Worm (Caenorhabditis elegans): ENCODE data around the gene Y17G7B.17.
A peak's percentile ranks its signal among the peaks of the same experiment; 100 is the strongest.

Y17G7B.17 gene

DNA sequence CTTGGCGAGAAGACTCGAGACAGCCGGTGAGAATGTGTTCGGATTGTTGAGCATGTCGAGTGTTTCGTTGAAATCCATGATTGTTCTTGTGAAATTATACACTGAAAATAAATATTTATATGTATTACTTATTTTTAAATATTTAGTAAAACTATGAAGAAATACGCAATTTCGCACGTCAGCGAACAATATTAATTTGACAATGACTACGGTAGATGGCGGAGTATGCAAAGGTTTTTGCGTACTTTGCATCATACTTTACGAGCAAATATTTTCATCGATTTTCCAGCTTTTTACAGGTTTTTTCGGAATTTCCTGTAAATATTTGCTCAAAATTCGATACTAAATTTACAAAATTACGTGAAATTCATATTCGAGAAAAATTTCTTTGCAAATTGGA is 31.1 kb upstream of the Y17G7B.17 start, which contains the start of gene set-24:
Gene set-24, minus strand, starts transcription at position 101 of the 400 bp plus-strand sequence.
- TF ChIP-seq fkh-8 (tag; optimal IDR thresholded peaks at IDR 0.05), result no peak
- no peak for TF ChIP-seq nhr-28 (tag; optimal IDR thresholded peaks at IDR 0.05)
- no peak for TF ChIP-seq lir-3 (tag; optimal IDR thresholded peaks at IDR 0.05; ENCODE audit: poor library complexity)
- no peak for TF ChIP-seq nhr-77 (tag; optimal IDR thresholded peaks at IDR 0.05)
- no peak for TF ChIP-seq hlh-4 (tag; optimal IDR thresholded peaks at IDR 0.05)

- TF ChIP-seq jun-1 (tag; optimal IDR thresholded peaks at IDR 0.05) (no peak), hlh-17 (GFP tag; optimal IDR thresholded peaks at IDR 0.05; ENCODE audit: borderline replicate concordance) (no peak), nhr-12 (tag; optimal IDR thresholded peaks at IDR 0.05) (no peak), zag-1 (tag; optimal IDR thresholded peaks at IDR 0.05) (no peak), unc-98 (GFP tag; IDR thresholded peaks at IDR 0.05) (no peak), sox-4 (tag; optimal IDR thresholded peaks at IDR 0.05) (no peak), nhr-11 (tag; optimal IDR thresholded peaks at IDR 0.05) (no peak), ceh-82 (tag; optimal IDR thresholded peaks at IDR 0.05) (no peak)
These were observed 30.6 kb upstream of the Y17G7B.17 start for ce11 chrII:12130393-12130792.

- peak; percentile 20 for TF ChIP-seq nhr-19 (GFP tag; conservative IDR thresholded peaks at IDR 0.05)
- peak; percentile 19; the same call in 1 of the 2 replicates for TF ChIP-seq grh-1 (GFP tag; IDR thresholded peaks at IDR 0.05)
These were observed 22.9 kb upstream of the Y17G7B.17 start for ce11 chrII:12122694-12123093.

DNA sequence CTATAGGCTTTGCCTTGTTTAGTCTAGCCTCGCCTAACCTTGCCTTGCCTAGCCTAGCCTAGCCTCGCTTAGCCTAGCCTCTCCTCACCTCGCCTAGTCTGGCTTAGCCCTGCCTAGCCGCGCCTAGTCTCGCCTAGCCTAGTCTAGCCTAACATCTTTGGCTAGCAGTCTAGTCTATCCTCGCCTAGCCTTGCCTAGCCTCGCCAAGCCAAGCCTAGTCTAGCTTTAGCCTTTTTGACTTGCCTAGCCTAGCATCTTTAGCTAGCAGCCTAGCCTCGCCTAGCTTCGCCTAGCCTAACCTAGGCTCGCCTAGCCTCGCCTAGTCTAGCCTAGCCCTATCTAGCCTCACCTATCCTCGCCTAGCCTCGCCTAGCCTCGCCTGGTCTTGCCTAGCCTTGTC is 11.2 kb upstream of the Y17G7B.17 start:
- TF ChIP-seq jun-1 (tag; optimal IDR thresholded peaks at IDR 0.05), result no peak
- TF ChIP-seq snu-23 (GFP tag; optimal IDR thresholded peaks at IDR 0.05), result no peak
- no peak for TF ChIP-seq nhr-28 (tag; optimal IDR thresholded peaks at IDR 0.05)
- no peak for TF ChIP-seq efl-3 (GFP tag; optimal IDR thresholded peaks at IDR 0.05)
- TF ChIP-seq efl-1 (optimal IDR thresholded peaks at IDR 0.05), result no peak
- no peak for TF ChIP-seq efl-1 (GFP tag; optimal IDR thresholded peaks at IDR 0.05 in 1 of 2)
- TF ChIP-seq F16B12.6 (tag; optimal IDR thresholded peaks at IDR 0.05), result no peak
- no peak for TF ChIP-seq aly-2 (tag; optimal IDR thresholded peaks at IDR 0.05)
- TF ChIP-seq elt-3 (tag; optimal IDR thresholded peaks at IDR 0.05), result no peak
- no peak for TF ChIP-seq snpc-4 (tag; optimal IDR thresholded peaks at IDR 0.05)
- no peak for TF ChIP-seq lsy-2 (tag; optimal IDR thresholded peaks at IDR 0.05)
- no peak for TF ChIP-seq nhr-76 (tag; optimal IDR thresholded peaks at IDR 0.05)
- no peak for TF ChIP-seq lin-39 (tag; optimal IDR thresholded peaks at IDR 0.05)
- TF ChIP-seq zag-1 (tag; optimal IDR thresholded peaks at IDR 0.05), result no peak
- no peak for TF ChIP-seq tlp-1 (tag; optimal IDR thresholded peaks at IDR 0.05)
- no peak for TF ChIP-seq fkh-8 (tag; optimal IDR thresholded peaks at IDR 0.05)

ce11 chrII:12108843-12109242 is 9.1 kb upstream of the Y17G7B.17 start:
- TF ChIP-seq nhr-84 (tag; optimal IDR thresholded peaks at IDR 0.05) (no peak), snpc-4 (tag; optimal IDR thresholded peaks at IDR 0.05) (no peak), aha-1 (tag; optimal IDR thresholded peaks at IDR 0.05) (no peak), pag-3 (tag; optimal IDR thresholded peaks at IDR 0.05; ENCODE audit: borderline replicate concordance, insufficient read depth) (no peak), isw-1 (GFP tag; IDR thresholded peaks at IDR 0.05) (no peak)

DNA sequence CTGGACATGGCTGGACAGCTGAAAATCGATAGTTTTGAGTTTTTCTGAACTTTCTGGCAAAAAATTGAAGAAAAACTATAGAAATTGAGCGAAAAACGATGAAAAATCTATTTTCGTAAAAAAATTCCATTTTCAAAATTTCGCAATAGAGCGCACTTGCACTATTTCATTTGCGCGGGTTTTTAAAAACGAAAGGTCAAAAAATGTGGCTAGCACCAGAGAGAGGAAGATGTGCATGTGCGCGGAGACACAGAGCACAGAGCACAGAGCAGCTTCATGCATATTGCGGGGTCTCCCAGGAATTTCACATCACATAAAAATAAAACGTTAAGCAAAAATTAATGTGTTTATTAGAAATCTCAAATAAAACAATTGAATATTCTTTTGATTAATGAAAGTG is 8.1 kb upstream of the Y17G7B.17 start, which contains the start of gene Y17G7B.18:
Gene Y17G7B.18, minus strand, starts transcription at position 18 of the 400 bp plus-strand sequence.
- TF ChIP-seq nhr-85 (tag) (no peak), nhr-71 (tag; optimal IDR thresholded peaks at IDR 0.05) (peak; percentile 82), efl-3 (GFP tag; optimal IDR thresholded peaks at IDR 0.05) (no peak), rnt-1 (tag; optimal IDR thresholded peaks at IDR 0.05) (peak; percentile 79), pax-3 (tag; optimal IDR thresholded peaks at IDR 0.05) (peak; percentile 34), blmp-1 (tag; optimal IDR thresholded peaks at IDR 0.05) (peak; percentile 51), mef-2 (tag; optimal IDR thresholded peaks at IDR 0.05) (peak; percentile 62), aly-2 (tag; optimal IDR thresholded peaks at IDR 0.05) (peak; percentile 79), fos-1 (tag; optimal IDR thresholded peaks at IDR 0.05) (peak; percentile 53), lin-13 (GFP tag; optimal IDR thresholded peaks at IDR 0.05) (peak; percentile 54), nhr-47 (tag; optimal IDR thresholded peaks at IDR 0.05) (peak; percentile 84), dpl-1 (GFP tag; optimal IDR thresholded peaks at IDR 0.05) (peak; percentile 96 to 98 (median 97)), nhr-77 (tag; optimal IDR thresholded peaks at IDR 0.05) (peak; percentile 24), tbx-2 (tag; optimal IDR thresholded peaks at IDR 0.05) (peak; percentile 64), lsy-2 (tag; optimal IDR thresholded peaks at IDR 0.05) (peak; percentile 76 to 88), elt-2 (tag; optimal IDR thresholded peaks at IDR 0.05) (no peak), elt-3 (tag; optimal IDR thresholded peaks at IDR 0.05) (peak in 1 of 6 experiments; percentile 56), nhr-20 (tag; optimal IDR thresholded peaks at IDR 0.05) (peak; percentile 62), lin-15B (tag; optimal IDR thresholded peaks at IDR 0.05) (peak; percentile 56)

Measured in whole organism, L1 larva.